Fruit fly (Drosophila melanogaster) Kc167 (cell line): Measurements from ENCODE around the gene CG34170.

Experiments
- Myc ChIP-seq: fragments of >200 bp; optimal IDR thresholded peaks from 2 replicates; lab custom pipeline; 2017; ENCODE audit warnings: missing external identifiers
- Sin3A ChIP-seq: fragments of >200 bp; optimal IDR thresholded peaks from 2 replicates; lab custom pipeline; 2018; ENCODE audit warnings: missing external identifiers
- h ChIP-seq: fragments of >200 bp; optimal IDR thresholded peaks from 3 replicates; lab custom pipeline; 2018; ENCODE audit warnings: missing external identifiers
- insv ChIP-seq: fragments of >200 bp; optimal IDR thresholded peaks from 3 replicates; lab custom pipeline; 2018; ENCODE audit warnings: missing external identifiers
- psq ChIP-seq: fragments of >200 bp; optimal IDR thresholded peaks from 2 replicates; lab custom pipeline; 2017; ENCODE audit warnings: missing external identifiers
- ttk ChIP-seq: sonication (Bioruptor generic); optimal IDR thresholded peaks from 2 replicates; lab custom pipeline; 2017; ENCODE audit warnings: missing external identifiers

CG34170 gene

DNA sequence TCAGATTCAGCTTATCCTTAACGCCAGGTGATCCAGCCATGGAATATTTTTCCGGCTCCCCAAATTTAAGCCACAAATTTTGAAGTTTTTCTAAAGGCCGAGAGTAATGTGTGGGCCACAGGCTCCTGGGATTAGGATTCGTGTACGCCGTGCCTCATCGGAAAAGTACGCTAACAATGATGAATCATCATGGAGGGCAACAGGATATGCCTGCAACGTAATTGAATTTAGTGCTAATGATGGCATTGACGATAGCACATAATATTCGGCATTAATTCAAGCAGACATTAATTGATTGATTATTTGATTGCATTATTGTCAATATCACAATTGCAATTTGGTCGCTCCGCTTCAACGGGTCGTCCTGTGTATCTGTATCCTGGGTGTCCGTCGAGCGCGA is at the start of gene CG34170:
TSS of gene CG34170 (minus strand) at position 101 of the 400 bp plus-strand sequence.
- TF ChIP-seq psq (lab: Kevin White, UChicago): no peak
- TF ChIP-seq ttk (lab: Kevin White, UChicago): no peak
- no peak for TF ChIP-seq insv (lab: Kevin White, UChicago)
- no peak for TF ChIP-seq h (lab: Kevin White, UChicago)
- TF ChIP-seq Myc (lab: Kevin White, UChicago): no peak
- no peak for TF ChIP-seq Sin3A (lab: Kevin White, UChicago)

DNA sequence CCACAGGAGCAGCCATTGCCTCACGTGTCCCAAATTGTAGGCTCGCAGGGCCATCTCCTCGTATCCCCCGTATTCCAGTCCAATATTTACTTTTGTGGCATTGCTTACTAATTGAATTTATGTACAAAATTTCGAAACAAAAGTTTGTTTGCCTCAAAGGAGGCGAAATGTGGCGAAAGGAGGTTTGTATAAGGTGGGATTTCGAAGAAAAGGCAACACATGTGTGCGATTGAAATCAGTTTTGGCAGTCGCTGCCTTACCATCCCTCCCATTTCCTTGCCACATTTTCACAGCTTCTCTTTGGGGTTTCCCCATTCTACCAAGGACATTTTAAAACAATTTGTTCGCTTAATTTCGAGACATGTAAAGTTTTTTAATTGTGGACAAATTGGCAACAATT is 9.0 kb upstream of the CG34170 start, which contains the start of gene CG45691:
TSS of gene CG45691 (minus strand) at position 101 of the 400 bp plus-strand sequence.
- no peak for TF ChIP-seq insv (lab: Kevin White, UChicago)
- no peak for TF ChIP-seq Myc (lab: Kevin White, UChicago)
- TF ChIP-seq Sin3A (lab: Kevin White, UChicago): no peak
- TF ChIP-seq ttk (lab: Kevin White, UChicago): no peak
- TF ChIP-seq h (lab: Kevin White, UChicago): no peak
- no peak for TF ChIP-seq psq (lab: Kevin White, UChicago)

DNA sequence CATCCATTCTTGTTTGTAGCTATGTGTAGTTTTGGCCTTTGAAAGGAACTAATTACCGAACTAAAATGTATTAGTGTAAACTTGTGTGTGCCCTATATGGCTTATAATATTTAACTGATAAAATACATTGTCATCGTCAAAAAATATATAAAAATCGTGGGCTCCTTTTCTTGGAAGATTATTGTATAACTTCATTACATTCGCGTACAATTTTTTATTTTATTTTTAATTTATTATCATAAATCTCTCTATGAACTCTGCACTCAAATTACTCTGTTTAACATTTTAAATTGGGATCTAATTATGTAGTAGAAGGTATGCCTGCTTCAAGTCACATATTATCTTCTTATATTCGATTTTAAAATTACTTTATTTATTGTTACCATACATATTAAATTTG is 19.5 kb downstream of the CG34170 start, which contains the start of gene CG6380:
TSS of gene CG6380 (minus strand) at position 101 of the 400 bp plus-strand sequence.
- TF ChIP-seq insv (lab: Kevin White, UChicago): no peak
- TF ChIP-seq ttk (lab: Kevin White, UChicago): no peak
- TF ChIP-seq h (lab: Kevin White, UChicago): no peak
- no peak for TF ChIP-seq Sin3A (lab: Kevin White, UChicago)
- no peak for TF ChIP-seq Myc (lab: Kevin White, UChicago)
- TF ChIP-seq psq (lab: Kevin White, UChicago): no peak

DNA sequence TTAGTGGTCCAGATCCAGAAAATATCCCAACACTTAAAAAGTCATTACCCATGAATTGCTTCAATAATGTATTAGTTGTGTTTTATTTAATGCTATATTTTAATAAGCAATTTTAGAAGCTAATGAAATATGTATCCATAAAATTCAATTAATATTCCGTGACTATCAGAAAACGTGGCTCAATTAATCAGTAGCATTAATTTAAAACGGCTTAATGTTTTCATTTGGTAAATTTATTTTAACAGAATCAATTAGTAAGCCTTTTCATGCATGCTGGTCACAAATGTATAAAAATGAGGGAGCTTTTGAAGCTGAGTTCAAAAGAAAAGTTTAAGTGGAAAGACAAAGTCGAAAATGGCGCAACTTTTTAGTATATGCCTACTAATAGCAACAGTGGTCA is 25.7 kb downstream of the CG34170 start, which contains the start of gene CG15140:
TSS of gene CG15140 (plus strand) at position 301 of the 400 bp plus-strand sequence.
- no peak for TF ChIP-seq Sin3A (lab: Kevin White, UChicago)
- TF ChIP-seq ttk (lab: Kevin White, UChicago): no peak
- TF ChIP-seq psq (lab: Kevin White, UChicago): no peak
- TF ChIP-seq insv (lab: Kevin White, UChicago): no peak
- no peak for TF ChIP-seq h (lab: Kevin White, UChicago)
- no peak for TF ChIP-seq Myc (lab: Kevin White, UChicago)

DNA sequence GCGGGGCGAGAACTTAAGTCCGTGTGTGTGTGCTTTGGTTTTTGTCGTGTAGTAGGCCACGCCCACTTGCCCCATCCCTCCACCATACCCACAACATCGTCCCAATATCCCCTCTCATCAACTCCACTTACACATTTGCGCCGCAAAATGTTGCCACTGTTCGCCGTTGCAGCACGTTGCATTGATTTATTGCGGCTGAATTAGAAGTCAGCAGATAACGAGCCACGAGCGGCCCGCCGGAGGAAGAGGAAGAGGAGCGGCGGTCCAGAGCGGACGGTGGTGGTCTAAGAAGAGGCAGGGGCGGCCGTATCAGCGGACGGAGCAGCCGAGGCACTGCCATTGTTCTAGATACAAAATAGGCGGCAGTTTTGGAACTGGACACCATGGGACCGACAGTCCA is 41.9 kb downstream of the CG34170 start:
- no peak for TF ChIP-seq ttk (lab: Kevin White, UChicago)
- TF ChIP-seq psq (lab: Kevin White, UChicago): no peak
- no peak for TF ChIP-seq h (lab: Kevin White, UChicago)
- no peak for TF ChIP-seq Myc (lab: Kevin White, UChicago)
- TF ChIP-seq insv (lab: Kevin White, UChicago): no peak
- TF ChIP-seq Sin3A (lab: Kevin White, UChicago): no peak

DNA sequence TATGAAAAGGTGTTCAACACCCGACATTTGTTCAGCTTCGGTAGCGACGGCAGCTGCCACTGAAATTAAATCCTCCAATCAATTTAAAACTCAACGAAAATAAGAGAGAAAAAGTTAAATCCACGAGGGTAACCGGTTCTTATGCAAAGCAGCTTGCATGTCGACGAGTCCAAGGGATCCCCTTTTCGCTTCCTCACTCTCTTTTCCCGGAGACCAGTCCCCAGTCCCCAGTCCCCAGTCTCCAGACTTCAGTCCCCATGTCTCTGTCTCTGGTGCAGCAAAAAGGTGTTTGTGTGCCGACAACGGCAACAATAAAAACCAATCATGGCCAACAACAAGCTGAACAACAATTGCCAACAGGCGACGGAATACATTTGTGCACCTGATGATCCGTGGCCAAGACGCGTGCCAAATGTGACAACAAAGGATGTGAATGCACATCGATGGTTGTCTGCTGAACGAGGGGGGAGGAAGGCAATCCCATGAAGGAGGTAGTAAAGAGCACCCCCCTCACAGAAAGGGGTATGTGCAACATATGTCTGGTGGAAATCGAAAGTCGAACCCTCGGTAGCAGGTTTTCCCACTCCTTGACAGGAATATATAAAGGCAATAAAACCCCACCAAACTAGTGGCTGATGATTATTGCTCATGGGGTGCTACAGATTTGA is 43.4 kb downstream of the CG34170 start:
- TF ChIP-seq psq (lab: Kevin White, UChicago): no peak
- no peak for TF ChIP-seq insv (lab: Kevin White, UChicago)
- TF ChIP-seq ttk (lab: Kevin White, UChicago): no peak
- TF ChIP-seq Myc (lab: Kevin White, UChicago): no peak
- no peak for TF ChIP-seq Sin3A (lab: Kevin White, UChicago)

DNA sequence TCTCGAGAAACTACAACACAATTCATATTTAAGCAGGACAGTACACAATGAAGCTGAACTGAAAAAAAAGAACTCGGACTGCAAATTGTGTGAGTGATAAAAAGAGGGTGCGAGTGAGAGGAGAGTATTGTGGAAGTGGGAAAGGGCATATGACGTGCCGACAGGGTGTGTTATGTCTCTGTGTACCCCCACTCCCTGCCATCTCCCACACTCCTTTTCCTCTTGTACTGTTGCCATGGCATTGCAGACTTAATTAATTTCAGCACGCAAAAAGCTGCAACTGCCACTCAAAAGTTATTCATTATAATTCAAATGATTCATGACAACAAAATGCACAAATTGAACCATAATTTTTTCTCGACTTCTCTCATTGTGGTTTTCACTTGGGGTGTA is 44.3 kb downstream of the CG34170 start:
- TF ChIP-seq ttk (lab: Kevin White, UChicago): no peak
- TF ChIP-seq Myc (lab: Kevin White, UChicago): no peak
- TF ChIP-seq h (lab: Kevin White, UChicago): no peak
- TF ChIP-seq insv (lab: Kevin White, UChicago): no peak
- TF ChIP-seq psq (lab: Kevin White, UChicago): no peak
- TF ChIP-seq Sin3A (lab: Kevin White, UChicago): no peak

DNA sequence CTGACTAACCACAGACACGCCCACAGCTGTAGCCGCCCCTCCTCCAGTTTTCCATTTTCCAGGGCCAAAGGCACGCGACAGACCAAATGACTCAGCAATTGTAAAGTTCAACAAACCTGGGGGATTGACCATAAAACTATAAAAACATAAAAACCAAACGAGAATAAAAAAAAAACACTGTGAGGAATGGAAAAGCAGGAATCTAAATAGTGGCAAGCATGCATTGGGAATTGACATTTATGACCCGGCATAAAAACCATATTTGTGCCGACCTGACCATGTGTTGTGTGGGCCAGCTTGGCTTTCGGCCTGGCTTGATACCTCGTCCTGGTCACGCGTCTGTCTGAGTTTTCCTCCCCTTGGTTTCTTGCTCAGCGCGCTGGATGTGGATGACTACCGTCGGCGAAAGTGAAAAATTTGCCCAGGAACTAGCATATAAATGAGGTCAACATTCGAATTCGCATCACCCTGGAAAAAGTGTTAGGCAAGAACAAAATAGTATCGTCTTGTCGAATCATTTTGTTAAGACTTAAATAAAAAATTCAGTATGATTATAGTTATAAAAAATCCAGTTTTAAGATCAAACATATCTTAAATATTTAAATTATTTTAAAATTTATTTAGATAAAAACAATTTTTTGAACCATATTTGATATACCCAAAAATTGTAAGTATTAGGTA is 44.8 kb downstream of the CG34170 start:
- no peak for TF ChIP-seq h (lab: Kevin White, UChicago)
- no peak for TF ChIP-seq ttk (lab: Kevin White, UChicago)
- TF ChIP-seq insv (lab: Kevin White, UChicago): no peak
- no peak for TF ChIP-seq Sin3A (lab: Kevin White, UChicago)
- no peak for TF ChIP-seq psq (lab: Kevin White, UChicago)
- TF ChIP-seq Myc (lab: Kevin White, UChicago): no peak

DNA sequence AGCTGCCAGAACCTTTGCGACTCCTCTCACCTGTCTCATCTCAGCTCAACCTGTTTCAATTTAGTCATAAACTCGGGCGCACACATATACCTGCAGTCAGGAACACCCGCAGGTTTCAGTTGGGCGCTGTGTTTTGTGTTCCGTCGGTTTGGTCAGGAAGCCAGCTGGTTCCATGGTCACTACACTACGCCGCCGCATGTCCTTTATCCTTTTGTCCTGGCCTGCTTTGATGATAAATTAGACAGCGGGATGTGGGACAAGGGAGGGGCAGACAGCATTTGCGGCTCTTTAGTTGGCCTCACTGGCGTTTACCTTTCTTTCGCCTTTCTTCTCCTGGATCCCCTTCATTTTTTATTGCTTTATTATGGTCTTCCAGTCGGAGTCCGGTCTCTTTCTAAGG is 48.3 kb downstream of the CG34170 start:
- no peak for TF ChIP-seq psq (lab: Kevin White, UChicago)
- TF ChIP-seq ttk (lab: Kevin White, UChicago): no peak
- no peak for TF ChIP-seq h (lab: Kevin White, UChicago)
- TF ChIP-seq insv (lab: Kevin White, UChicago): no peak
- no peak for TF ChIP-seq Myc (lab: Kevin White, UChicago)
- no peak for TF ChIP-seq Sin3A (lab: Kevin White, UChicago)

DNA sequence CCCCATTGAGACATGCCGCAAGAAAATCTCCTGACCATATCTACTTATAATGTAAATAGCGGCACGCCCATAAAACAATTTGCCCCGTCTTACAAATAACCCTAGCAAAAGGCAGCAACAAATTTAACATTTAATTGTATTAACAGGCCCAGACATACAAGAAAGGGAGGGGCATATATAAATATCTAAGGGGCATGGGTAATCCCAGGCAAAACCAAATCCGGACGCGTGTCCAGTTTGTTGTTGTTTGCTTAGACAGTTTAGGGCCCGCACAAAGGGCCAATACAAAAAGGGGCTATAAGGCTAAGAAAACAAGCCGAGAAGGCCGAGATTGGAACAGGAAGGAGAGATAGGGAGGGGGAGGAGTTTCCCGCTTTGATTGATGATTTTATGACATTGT is 49.4 kb downstream of the CG34170 start:
- TF ChIP-seq Myc (lab: Kevin White, UChicago): no peak
- TF ChIP-seq ttk (lab: Kevin White, UChicago): no peak
